Fruit fly (Drosophila melanogaster) whole organism, wandering third instar larva: ENCODE data around the gene osa.

ENCODE experiments used
- Abd-B ChIP-seq: fragments of >200 bp; optimal IDR thresholded peaks from 2 replicates; lab custom pipeline; 2017; ENCODE audit warnings: missing biosample characterization, missing genetic modification characterization
- CG32264 ChIP-seq: fragments of 200-800 bp; sonication (Bioruptor generic); optimal IDR thresholded peaks from 2 replicates; lab custom pipeline; 2016; ENCODE audit warnings: missing biosample characterization, missing genetic modification characterization
- CG9705 ChIP-seq: fragments of 200-800 bp; sonication (Bioruptor generic); optimal IDR thresholded peaks from 2 replicates; lab custom pipeline; 2018; ENCODE audit warnings: missing biosample characterization, mild to moderate bottlenecking, missing genetic modification characterization
- CrebA ChIP-seq: fragments of 200-800 bp; sonication (Bioruptor generic); optimal IDR thresholded peaks from 2 replicates; lab custom pipeline; 2016; ENCODE audit warnings: missing biosample characterization, mild to moderate bottlenecking, missing genetic modification characterization, borderline replicate concordance
- Dfd ChIP-seq: fragments of >200 bp; optimal IDR thresholded peaks from 2 replicates; lab custom pipeline; 2017; ENCODE audit warnings: missing biosample characterization, missing genetic modification characterization
- Dif ChIP-seq: fragments of 200-275, 200-300 bp; sonication (Bioruptor generic); optimal IDR thresholded peaks from 2 replicates; lab custom pipeline; 2018; ENCODE audit warnings: missing biosample characterization, missing genetic modification characterization; ENCODE audit not compliant: partially characterized antibody
- GATAd ChIP-seq: sonication (Bioruptor generic); optimal IDR thresholded peaks from 2 replicates; lab custom pipeline; 2016; ENCODE audit warnings: missing biosample characterization, missing genetic modification characterization
- HLH106 ChIP-seq: fragments of 200-800 bp; optimal IDR thresholded peaks from 3 replicates; lab custom pipeline; 2019; ENCODE audit warnings: missing biosample characterization, mild to moderate bottlenecking, missing genetic modification characterization, moderate library complexity
- Hnf4 ChIP-seq: fragments of 200-800 bp; sonication (Bioruptor generic); optimal IDR thresholded peaks from 2 replicates; lab custom pipeline; 2016; ENCODE audit warnings: missing biosample characterization, mild to moderate bottlenecking, missing genetic modification characterization
- Hr78 ChIP-seq: fragments of >200 bp; optimal IDR thresholded peaks from 2 replicates; lab custom pipeline; 2017; ENCODE audit warnings: missing biosample characterization, missing genetic modification characterization
- Hr83 ChIP-seq: fragments of 200-300 bp; sonication (Bioruptor generic); optimal IDR thresholded peaks from 2 replicates; lab custom pipeline; 2016; ENCODE audit warnings: missing biosample characterization, mild to moderate bottlenecking, missing genetic modification characterization, moderate library complexity; ENCODE audit not compliant: poor library complexity, severe bottlenecking
- Jra ChIP-seq: sonication (Bioruptor generic); optimal IDR thresholded peaks from 2 replicates; lab custom pipeline; 2016; ENCODE audit warnings: missing biosample characterization, missing genetic modification characterization
- Mio ChIP-seq: sonication (Bioruptor generic); optimal IDR thresholded peaks from 2 replicates; lab custom pipeline; 2016; ENCODE audit warnings: missing biosample characterization, missing genetic modification characterization
- Myc ChIP-seq: fragments of >200 bp; optimal IDR thresholded peaks from 2 replicates; lab custom pipeline; 2017
- N ChIP-seq: fragments of >200 bp; optimal IDR thresholded peaks from 2 replicates; lab custom pipeline; 2018; ENCODE audit warnings: missing biosample characterization, missing external identifiers, missing genetic modification characterization
- OdsH ChIP-seq: fragments of 200-800 bp; sonication (Bioruptor generic); optimal IDR thresholded peaks from 2 replicates; lab custom pipeline; 2016; ENCODE audit warnings: missing biosample characterization, mild to moderate bottlenecking, missing genetic modification characterization
- Rel ChIP-seq, 2 experiments: fragments of 200-800 bp; sonication (Bioruptor generic) in 1 of 2; optimal IDR thresholded peaks; 2 replicates in 1 of 2; 3 replicates in 1 of 2; lab custom pipeline; 2016 to 2019; ENCODE audit warnings: mild to moderate bottlenecking in 2 of 2, missing biosample characterization in 2 of 2, missing genetic modification characterization in 2 of 2, moderate library complexity in 1 of 2
- Sp1 ChIP-seq: fragments of 200-800 bp; sonication (Bioruptor generic); optimal IDR thresholded peaks from 3 replicates; lab custom pipeline; 2019; ENCODE audit warnings: missing biosample characterization, mild to moderate bottlenecking, missing genetic modification characterization, moderate library complexity
- Vsx2 ChIP-seq: fragments of 200-300, 225-300 bp; sonication (Bioruptor generic); optimal IDR thresholded peaks from 2 replicates; lab custom pipeline; 2018; ENCODE audit warnings: missing biosample characterization, missing genetic modification characterization; ENCODE audit not compliant: partially characterized antibody
- br ChIP-seq: fragments of 200-800 bp; sonication (Bioruptor generic); optimal IDR thresholded peaks from 2 replicates; lab custom pipeline; 2016; ENCODE audit warnings: missing biosample characterization, missing genetic modification characterization
- brk ChIP-seq: fragments of 200-800 bp; sonication (Bioruptor generic); optimal IDR thresholded peaks from 2 replicates; lab custom pipeline; 2016; ENCODE audit warnings: missing biosample characterization, mild to moderate bottlenecking, missing genetic modification characterization
- dl ChIP-seq, 2 experiments: fragments of 175-275, 200-275 bp in 1 of 2; fragments of 200-275 bp in 1 of 2; sonication (Bioruptor generic); optimal IDR thresholded peaks; lab custom pipeline; 2018; ENCODE audit warnings: mild to moderate bottlenecking in 2 of 2, missing biosample characterization in 2 of 2, missing genetic modification characterization in 2 of 2, moderate library complexity in 2 of 2; ENCODE audit not compliant: partially characterized antibody in 2 of 2, insufficient read depth in 1 of 2
- dmrt93B ChIP-seq: fragments of 200-800 bp; sonication (Bioruptor generic); optimal IDR thresholded peaks from 2 replicates; lab custom pipeline; 2018; ENCODE audit warnings: missing biosample characterization, mild to moderate bottlenecking, missing genetic modification characterization
- dsf ChIP-seq: sonication (Bioruptor generic); optimal IDR thresholded peaks from 2 replicates; lab custom pipeline; 2016; ENCODE audit warnings: missing biosample characterization, missing genetic modification characterization, borderline replicate concordance
- ey ChIP-seq: fragments of 200-800 bp; sonication (Bioruptor generic); optimal IDR thresholded peaks from 2 replicates; lab custom pipeline; 2016; ENCODE audit warnings: missing biosample characterization, missing genetic modification characterization
- foxo ChIP-seq, 2 experiments: fragments of 200-800 bp; sonication (Bioruptor generic); optimal IDR thresholded peaks; 2 replicates in 1 of 2; 3 replicates in 1 of 2; lab custom pipeline; 2016 to 2017; ENCODE audit warnings: missing biosample characterization in 2 of 2, missing genetic modification characterization in 2 of 2
- fru ChIP-seq: fragments of 200-800 bp; sonication (Bioruptor generic); optimal IDR thresholded peaks from 3 replicates; lab custom pipeline; 2016; ENCODE audit warnings: missing biosample characterization, mild to moderate bottlenecking, missing genetic modification characterization
- h ChIP-seq: fragments of 200-800 bp; sonication (Bioruptor generic); optimal IDR thresholded peaks from 3 replicates; lab custom pipeline; 2016; ENCODE audit warnings: missing biosample characterization, mild to moderate bottlenecking, missing genetic modification characterization
- jim ChIP-seq: fragments of 175-275, 200-325 bp; sonication (Bioruptor generic); optimal IDR thresholded peaks from 2 replicates; lab custom pipeline; 2016; ENCODE audit warnings: missing biosample characterization, mild to moderate bottlenecking, missing genetic modification characterization
- lola ChIP-seq: fragments of >200 bp; optimal IDR thresholded peaks from 2 replicates; lab custom pipeline; 2017; ENCODE audit warnings: missing biosample characterization, missing genetic modification characterization
- pan ChIP-seq: fragments of >200 bp; optimal IDR thresholded peaks from 2 replicates; lab custom pipeline; 2017
- psq ChIP-seq: fragments of 200-800 bp; sonication (Bioruptor generic); optimal IDR thresholded peaks from 3 replicates; lab custom pipeline; 2017; ENCODE audit warnings: missing biosample characterization, mild to moderate bottlenecking, missing genetic modification characterization, moderate library complexity
- rgr ChIP-seq: fragments of 200-800 bp; sonication (Bioruptor generic); optimal IDR thresholded peaks from 3 replicates; lab custom pipeline; 2016; ENCODE audit warnings: missing biosample characterization, mild to moderate bottlenecking, missing genetic modification characterization
- sv ChIP-seq: fragments of 200-800 bp; sonication (Bioruptor generic); optimal IDR thresholded peaks from 3 replicates; lab custom pipeline; 2016; ENCODE audit warnings: missing biosample characterization, missing genetic modification characterization
- tai ChIP-seq: sonication (Bioruptor generic); optimal IDR thresholded peaks from 2 replicates; lab custom pipeline; 2016; ENCODE audit warnings: missing biosample characterization, missing genetic modification characterization
- usp ChIP-seq: fragments of >200 bp; optimal IDR thresholded peaks from 2 replicates; lab custom pipeline; 2017; ENCODE audit warnings: missing biosample characterization, missing genetic modification characterization
- woc ChIP-seq: sonication (Bioruptor generic); optimal IDR thresholded peaks from 2 replicates; lab custom pipeline; 2016; ENCODE audit warnings: missing biosample characterization, mild to moderate bottlenecking, missing genetic modification characterization

osa gene

DNA sequence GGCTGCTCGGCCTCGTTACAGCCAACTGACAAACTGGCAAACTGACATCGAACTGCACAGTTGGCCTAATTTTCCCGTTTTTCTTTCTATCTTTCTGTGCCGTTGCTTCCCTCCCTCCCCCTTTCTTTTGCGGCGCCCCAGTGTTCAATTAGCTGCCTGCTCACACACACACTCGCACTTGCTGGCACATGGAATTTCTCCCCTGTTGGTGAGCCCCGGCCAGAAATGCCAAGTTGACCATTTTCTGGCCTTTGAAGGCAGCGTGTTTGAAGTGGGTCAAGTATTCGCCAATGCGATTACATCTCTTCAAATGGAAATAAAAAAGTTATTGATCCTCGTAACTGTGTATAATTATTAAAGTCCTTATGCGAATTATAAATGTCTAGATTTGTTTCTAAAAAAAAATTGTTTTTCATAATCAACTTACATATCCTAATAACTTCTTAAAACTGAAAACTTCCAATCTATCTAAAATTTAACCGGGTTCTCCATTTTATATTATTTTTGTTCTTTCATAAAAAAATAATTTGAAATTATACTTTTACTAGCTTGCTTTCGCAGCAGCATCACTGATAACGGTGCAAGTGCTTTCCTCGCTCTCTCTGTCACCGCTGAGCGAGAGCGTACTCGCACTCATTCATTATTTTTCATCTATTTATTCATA is 37.4 kb downstream of the osa start:
- peak; percentile 64 for TF ChIP-seq woc
- TF ChIP-seq h: peak; percentile 24
- peak; percentile 17 for TF ChIP-seq rgr (GFP tag; lab: Kevin White, UChicago)
- peak; percentile 9 for TF ChIP-seq sv (GFP tag; lab: Kevin White, UChicago)
- TF ChIP-seq HLH106: peak; percentile 62
- TF ChIP-seq GATAd (GFP tag; lab: Kevin White, UChicago): no peak
- peak; percentile 3 for TF ChIP-seq Hnf4 (GFP tag; lab: Kevin White, UChicago)
- no peak for TF ChIP-seq jim (GFP tag; lab: Kevin White, UChicago)
- TF ChIP-seq usp: no peak
- peak; percentile 23 for TF ChIP-seq OdsH
- peak; percentile 93 for TF ChIP-seq Myc
- peak; percentile 22 for TF ChIP-seq fru (GFP tag; lab: Kevin White, UChicago)
- no peak for TF ChIP-seq N (GFP tag; lab: Kevin White, UChicago)
- no peak for TF ChIP-seq Dif
- no peak for TF ChIP-seq Jra (GFP tag; lab: Kevin White, UChicago)
- peak in 1 of 2 experiments; percentile 58 for TF ChIP-seq foxo (GFP tag; optimal IDR thresholded peaks at IDR 0.05; lab: Kevin White, UChicago)
- peak; percentile 55 for TF ChIP-seq Sp1 (GFP tag; lab: Kevin White, UChicago)
- TF ChIP-seq brk: no peak
- TF ChIP-seq Vsx2 (GFP tag; lab: Kevin White, UChicago): no peak
- TF ChIP-seq, all 38 proteins: peak for 11

dm6 chr3R:17680268-17680638 is 37.9 kb downstream of the osa start:
- TF ChIP-seq dl (GFP tag; optimal IDR thresholded peaks at IDR 0.05; lab: Kevin White, UChicago; ENCODE audit: insufficient read depth in 1 of 2, partially characterized antibody in 2 of 2) (peak in 1 of 2 experiments; percentile 8), pan (lab: Kevin White, UChicago) (no peak), foxo (GFP tag; optimal IDR thresholded peaks at IDR 0.05; lab: Kevin White, UChicago) (no peak), br (GFP tag; lab: Kevin White, UChicago) (no peak), fru (GFP tag; lab: Kevin White, UChicago) (no peak), woc (no peak), Myc (no peak), HLH106 (no peak), CG32264 (GFP tag; lab: Kevin White, UChicago) (no peak), jim (GFP tag; lab: Kevin White, UChicago) (peak; percentile 80), N (GFP tag; lab: Kevin White, UChicago) (no peak), CrebA (GFP tag; lab: Kevin White, UChicago) (no peak), dsf (GFP tag; lab: Kevin White, UChicago) (no peak), GATAd (GFP tag; lab: Kevin White, UChicago) (no peak), ey (GFP tag; lab: Kevin White, UChicago) (no peak), Vsx2 (GFP tag; lab: Kevin White, UChicago) (no peak), OdsH (no peak), Rel (GFP tag; optimal IDR thresholded peaks at IDR 0.05; lab: Kevin White, UChicago) (no peak), Rel (tag; optimal IDR thresholded peaks at IDR 0.05; lab: Kevin White, UChicago) (peak; percentile 45), sv (GFP tag; lab: Kevin White, UChicago) (no peak)

dm6 chr3R:17679368-17679997 is 38.7 kb downstream of the osa start:
- no peak for TF ChIP-seq Abd-B
- TF ChIP-seq lola (GFP tag; lab: Kevin White, UChicago): no peak
- TF ChIP-seq CG9705 (GFP tag; lab: Kevin White, UChicago): peak; percentile 76
- TF ChIP-seq HLH106: peak; percentile 92
- TF ChIP-seq pan (lab: Kevin White, UChicago): no peak
- TF ChIP-seq jim (GFP tag; lab: Kevin White, UChicago): no peak
- peak; percentile 67 for TF ChIP-seq dsf (GFP tag; lab: Kevin White, UChicago)
- peak; percentile 86 for TF ChIP-seq rgr (GFP tag; lab: Kevin White, UChicago)
- TF ChIP-seq Myc: no peak
- TF ChIP-seq dl (GFP tag; optimal IDR thresholded peaks at IDR 0.05; lab: Kevin White, UChicago; ENCODE audit: insufficient read depth in 1 of 2, partially characterized antibody in 2 of 2): no peak
- TF ChIP-seq GATAd (GFP tag; lab: Kevin White, UChicago): no peak
- peak; percentile 90 for TF ChIP-seq h
- TF ChIP-seq sv (GFP tag; lab: Kevin White, UChicago): no peak
- TF ChIP-seq Hnf4 (GFP tag; lab: Kevin White, UChicago): peak; percentile 80
- peak; percentile 82 for TF ChIP-seq dmrt93B (GFP tag; lab: Kevin White, UChicago)
- TF ChIP-seq Sp1 (GFP tag; lab: Kevin White, UChicago): peak; percentile 95
- peak; percentile 23 for TF ChIP-seq Jra (GFP tag; lab: Kevin White, UChicago)
- TF ChIP-seq foxo (GFP tag; optimal IDR thresholded peaks at IDR 0.05; lab: Kevin White, UChicago): peak; percentile 33 to 93
- TF ChIP-seq CG32264 (GFP tag; lab: Kevin White, UChicago): peak; percentile 48
- peak; percentile 33 for TF ChIP-seq tai (GFP tag; lab: Kevin White, UChicago)
- TF ChIP-seq Hr83 (GFP tag; lab: Kevin White, UChicago): no peak
- peak; percentile 86 for TF ChIP-seq br (GFP tag; lab: Kevin White, UChicago)
- peak; percentile 87 for TF ChIP-seq psq (GFP tag; lab: Kevin White, UChicago)
- TF ChIP-seq CrebA (GFP tag; lab: Kevin White, UChicago): no peak
- TF ChIP-seq Rel (GFP tag; optimal IDR thresholded peaks at IDR 0.05; lab: Kevin White, UChicago): peak; percentile 59
- peak; percentile 66 for TF ChIP-seq Rel (tag; optimal IDR thresholded peaks at IDR 0.05; lab: Kevin White, UChicago)
- TF ChIP-seq brk: peak; percentile 89
- TF ChIP-seq fru (GFP tag; lab: Kevin White, UChicago): peak; percentile 88
- TF ChIP-seq Dif: no peak
- peak; percentile 84 for TF ChIP-seq woc
- peak; percentile 89 for TF ChIP-seq OdsH
- TF ChIP-seq ey (GFP tag; lab: Kevin White, UChicago): peak; percentile 88
- TF ChIP-seq usp: peak; percentile 33
- TF ChIP-seq Vsx2 (GFP tag; lab: Kevin White, UChicago): no peak
- peak; percentile 8 for TF ChIP-seq Mio (GFP tag; lab: Kevin White, UChicago)
- no peak for TF ChIP-seq Dfd (GFP tag; lab: Kevin White, UChicago)
- TF ChIP-seq Hr78 (GFP tag; lab: Kevin White, UChicago): no peak
